Worm (Caenorhabditis elegans) whole organism, early embryonic: Measurements from ENCODE around the gene scl-5.

Source experiments
- B0310.2 ChIP-seq: sonication (generic microtip); optimal IDR thresholded peaks from 2 replicates; lab custom pipeline; 2016; ENCODE audit warnings: mild to moderate bottlenecking, missing genetic modification characterization, missing compliant biosample characterization
- F13C5.2 ChIP-seq: sonication (generic microtip); optimal IDR thresholded peaks from 2 replicates; lab custom pipeline; 2017; ENCODE audit warnings: mild to moderate bottlenecking, missing genetic modification characterization, inconsistent platforms, missing compliant biosample characterization
- aly-1 ChIP-seq: sonication (generic microtip); optimal IDR thresholded peaks from 2 replicates; lab custom pipeline; 2016; ENCODE audit warnings: missing genetic modification characterization, missing compliant biosample characterization
- ama-1 ChIP-seq: fragments of 150-350 bp; optimal IDR thresholded peaks from 2 replicates; lab custom pipeline; 2014
- ceh-13 ChIP-seq: fragments of 200-800 bp; sonication (Bioruptor generic); optimal IDR thresholded peaks from 2 replicates; lab custom pipeline; 2018; ENCODE audit warnings: mild to moderate bottlenecking, missing genetic modification characterization, missing compliant biosample characterization
- ceh-36 ChIP-seq: sonication (generic microtip); optimal IDR thresholded peaks from 2 replicates; lab custom pipeline; 2016; ENCODE audit warnings: missing genetic modification characterization, inconsistent platforms, missing compliant biosample characterization
- ets-7 ChIP-seq: sonication (generic microtip); optimal IDR thresholded peaks from 2 replicates; lab custom pipeline; 2016; ENCODE audit warnings: missing genotype, missing genetic modification characterization, missing compliant biosample characterization
- flt-1 ChIP-seq: fragments of 200-800 bp; sonication (Bioruptor generic); IDR thresholded peaks from 2 replicates; pipeline ENCODE4 v1.3.6; 2022; ENCODE audit warnings: missing genetic modification characterization, missing compliant biosample characterization
- hmbx-1 ChIP-seq: sonication (generic microtip); optimal IDR thresholded peaks from 2 replicates; lab custom pipeline; 2016; ENCODE audit warnings: mild to moderate bottlenecking, missing genetic modification characterization, missing compliant biosample characterization
- hmg-4 ChIP-seq: fragments of 200-800 bp; sonication (Bioruptor generic); optimal IDR thresholded peaks from 2 replicates; lab custom pipeline; 2018; ENCODE audit warnings: mild to moderate bottlenecking, missing genetic modification characterization, missing compliant biosample characterization
- hnd-1 ChIP-seq: sonication (generic microtip); optimal IDR thresholded peaks from 2 replicates; lab custom pipeline; 2016; ENCODE audit warnings: missing genetic modification characterization, missing compliant biosample characterization
- pes-1 ChIP-seq: fragments of 200-800 bp; sonication (Bioruptor generic); IDR thresholded peaks from 2 replicates; pipeline ENCODE4 v1.3.6; 2022; ENCODE audit warnings: missing genetic modification reagents, missing genetic modification characterization, missing compliant biosample characterization
- scrt-1 ChIP-seq: fragments of 200-800 bp; sonication (Bioruptor generic); IDR thresholded peaks from 2 replicates; pipeline ENCODE4 v1.3.6; 2022; ENCODE audit warnings: missing genetic modification characterization, missing compliant biosample characterization
- sea-1 ChIP-seq: fragments of 200-800 bp; sonication (Bioruptor generic); conservative IDR thresholded peaks from 2 replicates; pipeline ENCODE4 v1.3.6; 2022; ENCODE audit warnings: missing genetic modification characterization, missing compliant biosample characterization
- tbx-11 ChIP-seq: fragments of 200-800 bp; sonication (Bioruptor generic); IDR thresholded peaks from 2 replicates; pipeline ENCODE4 v1.3.6; 2022; ENCODE audit warnings: missing genetic modification characterization, missing compliant biosample characterization
- tbx-37 ChIP-seq: fragments of 200-800 bp; sonication (Bioruptor generic); conservative IDR thresholded peaks from 2 replicates; pipeline ENCODE4 v1.3.6; 2022; ENCODE audit warnings: missing genetic modification reagents, missing genetic modification characterization, missing compliant biosample characterization
- tra-4 ChIP-seq: sonication (generic microtip); optimal IDR thresholded peaks from 2 replicates; lab custom pipeline; 2017; ENCODE audit warnings: missing genetic modification characterization, missing compliant biosample characterization

scl-5 gene

DNA sequence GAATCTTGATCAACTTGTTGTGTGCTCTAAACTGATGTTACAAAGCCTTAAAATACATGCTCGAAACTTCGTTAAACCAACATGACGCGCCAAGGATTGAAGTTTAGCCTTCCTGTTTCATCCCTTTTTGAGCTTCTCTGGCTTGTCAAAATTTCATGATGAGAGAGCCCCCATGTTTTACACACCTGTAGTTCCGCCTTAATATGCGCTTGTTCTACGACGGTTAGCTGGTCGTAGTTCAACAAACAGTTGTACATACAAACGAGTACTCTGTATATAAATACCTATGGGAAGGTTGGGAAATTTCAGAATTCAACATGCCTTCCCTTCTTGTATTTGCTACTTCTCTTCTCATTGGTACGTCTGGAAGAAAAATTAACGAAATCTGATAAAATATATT, 4.6 kb downstream of the scl-5 start, which contains the start of gene scl-6:
TSS of gene scl-6 (plus strand) at position 301 of the 400 bp plus-strand sequence.
- TF ChIP-seq ceh-13 (GFP tag; lab: Kevin White, UChicago) = no peak
- no peak for TF ChIP-seq hnd-1 (tag; lab: Kevin White, UChicago)
- no peak for TF ChIP-seq scrt-1 (GFP tag; lab: Robert Waterston, UW)

DNA sequence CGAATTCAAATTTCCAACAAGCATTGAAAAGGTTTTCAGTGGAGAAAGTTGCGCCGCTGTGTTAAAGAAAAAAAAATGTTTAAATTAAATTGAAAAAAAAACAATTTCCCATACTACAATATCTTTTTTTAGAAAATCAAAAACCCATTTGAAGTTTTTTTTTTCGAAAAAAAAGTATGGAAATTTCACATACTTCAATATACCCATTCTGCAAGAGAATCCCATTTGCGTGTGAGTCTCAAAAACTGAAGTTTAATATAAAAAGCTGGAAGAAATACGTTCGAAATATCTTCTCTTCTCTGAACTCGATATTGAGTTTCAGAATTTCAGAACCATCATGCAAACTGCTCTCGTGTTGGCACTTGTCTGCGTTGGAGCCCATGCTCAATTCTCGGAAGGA, 6.3 kb downstream of the scl-5 start, which contains the start of gene scl-7:
TSS of gene scl-7 (plus strand) at position 301 of the 400 bp plus-strand sequence.
- TF ChIP-seq ceh-36 (no peak), B0310.2 (tag; lab: Kevin White, UChicago) (no peak), aly-1 (tag; lab: Kevin White, UChicago) (no peak), ets-7 (tag; lab: Kevin White, UChicago) (no peak), F13C5.2 (tag; lab: Kevin White, UChicago) (no peak), ceh-13 (GFP tag; lab: Kevin White, UChicago) (no peak), hmbx-1 (no peak), ama-1 (lab: Kevin White, UChicago) (no peak), hnd-1 (tag; lab: Kevin White, UChicago) (no peak), scrt-1 (GFP tag; lab: Robert Waterston, UW) (no peak), hmg-4 (GFP tag; lab: Kevin White, UChicago) (no peak), pes-1 (no peak), flt-1 (no peak)

DNA sequence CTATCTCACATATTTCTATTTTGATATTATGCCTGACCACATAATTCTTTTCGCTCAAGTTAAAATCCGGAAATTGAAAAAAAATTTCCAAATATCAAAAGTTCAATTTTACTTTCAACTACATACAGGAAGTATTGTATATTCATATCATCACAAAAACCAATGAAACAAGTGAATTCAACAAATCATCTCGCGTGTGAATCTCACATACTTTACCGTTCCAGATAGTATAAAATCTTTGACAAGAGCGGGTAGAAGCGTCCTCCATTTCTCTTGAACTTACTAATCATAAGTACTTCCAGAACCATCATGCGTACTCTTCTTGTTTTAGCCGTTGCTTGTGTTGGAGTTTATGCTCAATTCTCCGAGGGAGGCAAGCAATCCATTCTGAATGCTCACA, 7.6 kb downstream of the scl-5 start, which contains the start of gene scl-8:
TSS of gene scl-8 (plus strand) at position 301 of the 400 bp plus-strand sequence.
- TF ChIP-seq ets-7 (tag; lab: Kevin White, UChicago) (no peak), scrt-1 (GFP tag; lab: Robert Waterston, UW) (no peak), ceh-36 (no peak), B0310.2 (tag; lab: Kevin White, UChicago) (no peak), tra-4 (no peak), flt-1 (no peak), ama-1 (lab: Kevin White, UChicago) (no peak), aly-1 (tag; lab: Kevin White, UChicago) (no peak), tbx-37 (GFP tag; lab: Robert Waterston, UW) (no peak), hmg-4 (GFP tag; lab: Kevin White, UChicago) (no peak), F13C5.2 (tag; lab: Kevin White, UChicago) (no peak), tbx-11 (no peak), sea-1 (GFP tag; lab: Robert Waterston, UW) (no peak), hmbx-1 (no peak), ceh-13 (GFP tag; lab: Kevin White, UChicago) (no peak)

DNA sequence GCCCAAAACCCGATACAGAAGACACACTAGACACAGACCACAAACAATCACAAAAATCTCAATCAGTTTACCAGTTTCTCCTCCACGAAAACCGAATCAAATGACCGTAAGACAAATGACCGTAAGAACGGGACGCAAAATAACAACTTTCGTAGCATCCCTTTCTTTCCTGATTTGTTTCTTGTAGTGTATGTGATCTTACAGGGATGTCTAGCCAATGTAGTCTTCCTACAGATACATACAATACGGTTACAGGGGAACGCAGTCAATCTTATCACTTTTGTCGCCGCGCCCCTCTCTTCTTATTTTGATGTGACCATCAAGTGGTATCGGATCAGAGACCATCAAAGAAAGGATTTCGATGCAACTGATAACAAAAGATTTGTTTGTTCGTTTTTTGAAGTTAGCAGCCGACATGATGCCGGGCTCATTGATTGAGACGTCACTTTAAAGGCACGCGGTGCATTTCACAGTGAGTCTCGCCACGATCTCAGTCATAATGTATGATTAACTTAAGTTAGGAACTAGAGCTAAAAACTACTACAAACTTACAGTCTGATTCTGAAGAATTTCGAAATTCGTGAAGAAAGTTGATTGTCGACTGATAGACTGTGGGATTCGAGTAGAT, 11.9 kb downstream of the scl-5 start:
- TF ChIP-seq scrt-1 (GFP tag; lab: Robert Waterston, UW) = no peak
- no peak for TF ChIP-seq ceh-13 (GFP tag; lab: Kevin White, UChicago)
- TF ChIP-seq tbx-37 (GFP tag; lab: Robert Waterston, UW) = no peak

DNA sequence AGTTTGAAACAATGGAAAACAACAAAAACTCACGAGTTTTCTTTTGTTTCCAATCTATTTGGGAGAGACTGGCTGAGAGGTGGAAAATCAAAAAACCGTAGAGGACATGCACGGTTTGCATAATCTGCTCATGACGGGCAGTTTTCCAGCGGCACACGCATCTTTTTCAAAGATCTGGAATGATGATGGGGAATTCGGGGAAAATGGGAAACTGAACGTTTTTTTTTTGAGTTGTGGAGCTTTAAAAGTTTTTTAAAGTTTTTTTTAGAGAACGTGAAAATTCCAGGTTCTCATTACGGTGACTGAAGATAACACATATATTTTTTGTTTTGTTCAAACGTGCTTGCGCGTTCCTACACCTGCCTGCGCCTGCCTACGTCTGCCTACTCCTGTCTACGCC, 12.8 kb downstream of the scl-5 start, which contains the start of gene C39E9.7:
TSS of gene C39E9.7 (minus strand) at position 101 of the 400 bp plus-strand sequence.
- TF ChIP-seq scrt-1 (GFP tag; lab: Robert Waterston, UW) (no peak), hnd-1 (tag; lab: Kevin White, UChicago) (no peak), ceh-36 (no peak), flt-1 (no peak)

DNA sequence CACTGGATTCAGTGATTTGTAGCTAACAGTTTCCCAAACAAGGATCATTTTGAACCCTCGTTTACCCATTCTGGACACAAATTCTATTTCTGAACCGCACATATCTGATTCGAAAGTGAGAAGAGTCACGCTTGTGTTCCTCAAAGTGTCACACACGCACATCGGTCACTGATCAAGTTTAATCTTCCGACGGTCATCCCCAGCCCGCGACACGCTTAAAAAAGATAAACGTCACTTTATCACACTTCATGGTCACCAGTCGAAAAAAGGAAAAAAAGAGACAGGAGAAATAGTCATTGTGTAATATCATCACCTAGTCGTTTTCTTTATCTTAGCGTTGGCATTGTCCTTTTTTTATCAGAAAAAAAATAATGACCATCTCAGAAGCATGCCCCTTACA, 13.9 kb downstream of the scl-5 start:
- TF ChIP-seq scrt-1 (GFP tag; lab: Robert Waterston, UW) (no peak), F13C5.2 (tag; lab: Kevin White, UChicago) (no peak), tbx-11 (no peak), ceh-13 (GFP tag; lab: Kevin White, UChicago) (no peak), ceh-36 (no peak), tbx-37 (GFP tag; lab: Robert Waterston, UW) (no peak), ama-1 (lab: Kevin White, UChicago) (no peak), hnd-1 (tag; lab: Kevin White, UChicago) (no peak), pes-1 (no peak), aly-1 (tag; lab: Kevin White, UChicago) (no peak), tra-4 (no peak), B0310.2 (tag; lab: Kevin White, UChicago) (no peak), sea-1 (GFP tag; lab: Robert Waterston, UW) (no peak)

DNA sequence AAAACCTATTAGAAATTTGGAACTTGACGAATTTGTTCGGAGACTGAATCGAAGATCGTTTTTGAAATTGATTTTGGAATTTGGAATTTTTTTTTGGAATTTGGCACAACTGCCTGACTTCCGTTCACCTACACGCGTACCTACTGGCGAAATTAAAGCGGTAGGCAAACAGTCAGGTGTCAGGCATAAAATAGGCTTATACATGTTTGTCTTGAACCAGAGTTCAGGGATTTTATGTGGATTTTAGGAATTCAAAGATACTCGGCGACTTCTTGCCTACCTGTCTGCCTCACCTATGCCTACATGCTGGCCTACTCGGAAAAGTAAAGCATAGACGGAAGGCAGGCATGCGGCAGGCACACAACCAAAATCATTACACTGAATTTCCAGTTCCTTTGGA, 14.5 kb downstream of the scl-5 start:
- TF ChIP-seq hmg-4 (GFP tag; lab: Kevin White, UChicago) = no peak
- TF ChIP-seq flt-1 = no peak
- no peak for TF ChIP-seq hnd-1 (tag; lab: Kevin White, UChicago)
- no peak for TF ChIP-seq ceh-13 (GFP tag; lab: Kevin White, UChicago)
- no peak for TF ChIP-seq sea-1 (GFP tag; lab: Robert Waterston, UW)
- no peak for TF ChIP-seq B0310.2 (tag; lab: Kevin White, UChicago)
- no peak for TF ChIP-seq tbx-11

DNA sequence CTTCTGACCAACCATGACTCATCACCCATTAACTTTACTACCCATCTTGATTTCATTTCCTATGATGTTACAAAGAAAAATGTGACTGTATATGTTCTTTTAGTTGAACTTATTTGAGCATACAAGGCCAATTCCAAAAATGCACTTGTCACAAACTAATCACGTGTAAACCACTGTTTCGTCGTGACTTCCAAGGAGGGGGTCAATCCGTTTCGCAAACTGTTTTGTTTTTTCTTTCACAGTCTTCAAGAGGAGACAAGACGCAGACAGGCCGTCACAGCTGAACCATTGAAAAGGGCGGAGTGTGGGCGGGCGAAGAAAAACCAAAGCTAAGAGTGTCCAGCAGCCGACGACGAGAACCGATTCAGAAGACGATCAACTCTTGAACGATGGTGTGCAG, 15.3 kb downstream of the scl-5 start, which contains the start of gene C39E9.8:
TSS of gene C39E9.8 (plus strand) at position 328 of the 400 bp plus-strand sequence.
- TF ChIP-seq ets-7 (tag; lab: Kevin White, UChicago) (no peak), hnd-1 (tag; lab: Kevin White, UChicago) (no peak), F13C5.2 (tag; lab: Kevin White, UChicago) (no peak), scrt-1 (GFP tag; lab: Robert Waterston, UW) (no peak), tra-4 (no peak), pes-1 (no peak), aly-1 (tag; lab: Kevin White, UChicago) (no peak), ceh-36 (no peak), B0310.2 (tag; lab: Kevin White, UChicago) (no peak), flt-1 (no peak), hmbx-1 (no peak), tbx-37 (GFP tag; lab: Robert Waterston, UW) (no peak)
